Worm (Caenorhabditis elegans): ENCODE data around the gene cwp-3.

- TF ChIP-seq ama-1 (optimal IDR thresholded peaks at IDR 0.05) = no peak
- TF ChIP-seq F13C5.2 (tag; optimal IDR thresholded peaks at IDR 0.05) = no peak
- no peak for TF ChIP-seq scrt-1 (GFP tag; IDR thresholded peaks at IDR 0.05)
- TF ChIP-seq hmg-4 (GFP tag; optimal IDR thresholded peaks at IDR 0.05) = no peak
Measured at ce11 chrV:4846507-4846906, 3.9 kb downstream of the cwp-3 start.

Measured in whole organism, early embryonic.